Worm (Caenorhabditis elegans): ENCODE measurements around the gene K01A12.4.
"Not testable (repeated sequence)": the region's sequence is repeated elsewhere in the genome, so short reads cannot be mapped to it uniquely, and the experiment has no call there.

DNA sequence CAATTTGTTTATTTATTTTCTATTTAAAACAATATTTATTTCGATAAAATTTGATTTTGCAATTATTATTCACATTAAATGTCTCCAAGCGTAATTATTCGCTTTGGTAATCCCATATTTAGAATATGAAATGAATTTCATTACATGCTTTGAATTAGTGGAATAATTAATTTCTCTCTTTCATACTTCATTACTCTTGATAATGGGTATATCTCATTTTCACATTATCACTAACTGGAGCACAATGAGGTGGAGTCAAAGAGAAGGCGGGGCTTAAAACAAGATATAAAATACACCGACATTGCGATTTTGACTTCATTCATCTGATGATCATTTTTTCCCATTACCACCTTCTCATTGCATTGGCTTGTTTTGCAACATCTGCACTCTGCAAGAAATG, at the start of gene K01A12.4:
- TF ChIP-seq ets-4 (tag; optimal IDR thresholded peaks at IDR 0.05); unc-86 (tag; optimal IDR thresholded peaks at IDR 0.05); ama-1 (optimal IDR thresholded peaks at IDR 0.05); fax-1 (tag; optimal IDR thresholded peaks at IDR 0.05); ceh-24 (tag; optimal IDR thresholded peaks at IDR 0.05); nfya-1 (tag; optimal IDR thresholded peaks at IDR 0.05); fkh-10 (GFP tag; optimal IDR thresholded peaks at IDR 0.05); ceh-30 (tag; optimal IDR thresholded peaks at IDR 0.05); dmd-4 (tag; optimal IDR thresholded peaks at IDR 0.05; ENCODE audit: borderline replicate concordance); ceh-34 (tag; optimal IDR thresholded peaks at IDR 0.05); nhr-11 (tag; optimal IDR thresholded peaks at IDR 0.05); ceh-22 (tag; optimal IDR thresholded peaks at IDR 0.05); pag-3 (tag; optimal IDR thresholded peaks at IDR 0.05; ENCODE audit: borderline replicate concordance): not testable (repeated sequence)
